Worm (Caenorhabditis elegans): Measurements from ENCODE around the gene Y43F8C.16.

ce11 chrV:19759282-19759681 is 44.0 kb upstream of the Y43F8C.16 start:
- no peak for TF ChIP-seq attf-4 (tag; optimal IDR thresholded peaks at IDR 0.05)
- TF ChIP-seq egl-27 (tag; optimal IDR thresholded peaks at IDR 0.05), result no peak
- no peak for TF ChIP-seq ceh-28 (tag; optimal IDR thresholded peaks at IDR 0.05)
- TF ChIP-seq cey-2 (tag; optimal IDR thresholded peaks at IDR 0.05; ENCODE audit: borderline replicate concordance, insufficient read depth), result no peak
- no peak for TF ChIP-seq sdz-12 (GFP tag; optimal IDR thresholded peaks at IDR 0.05)
- no peak for TF ChIP-seq daf-12 (tag; optimal IDR thresholded peaks at IDR 0.05)
- TF ChIP-seq fos-1 (tag; optimal IDR thresholded peaks at IDR 0.05), result no peak
- no peak for TF ChIP-seq nhr-25 (tag; optimal IDR thresholded peaks at IDR 0.05; ENCODE audit: borderline replicate concordance, insufficient read depth)
- no peak for TF ChIP-seq mdl-1 (tag; optimal IDR thresholded peaks at IDR 0.05)
- TF ChIP-seq Y48G9A.11 (GFP tag; IDR thresholded peaks at IDR 0.05), result no peak
